Worm (Caenorhabditis elegans): ENCODE results near the gene F15H10.9.

DNA sequence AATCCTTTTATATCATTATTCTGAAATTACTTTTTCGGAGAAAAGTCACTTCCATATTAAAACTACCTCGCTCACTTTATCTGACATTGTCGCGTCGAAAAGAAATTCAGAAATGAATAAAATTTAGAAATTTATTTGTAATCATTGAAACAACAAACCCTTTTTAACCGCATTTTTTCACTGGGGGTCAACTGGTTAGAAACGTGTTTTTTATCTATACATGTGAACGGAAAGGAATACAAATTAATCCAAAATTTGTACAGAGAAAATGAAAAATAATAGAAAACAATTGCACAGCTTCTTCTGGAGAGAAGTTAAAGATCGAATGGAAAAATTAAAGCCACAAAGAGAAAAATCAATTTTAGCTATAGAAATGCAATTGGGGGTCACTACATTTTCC, 14.1 kb upstream of the F15H10.9 start, which contains the start of gene tag-314:
- TF ChIP-seq lin-11 (tag; optimal IDR thresholded peaks at IDR 0.05) (no peak), nhr-6 (tag; optimal IDR thresholded peaks at IDR 0.05) (no peak)

All from whole organism, L2 larva.